In the genomic region with DNA sequence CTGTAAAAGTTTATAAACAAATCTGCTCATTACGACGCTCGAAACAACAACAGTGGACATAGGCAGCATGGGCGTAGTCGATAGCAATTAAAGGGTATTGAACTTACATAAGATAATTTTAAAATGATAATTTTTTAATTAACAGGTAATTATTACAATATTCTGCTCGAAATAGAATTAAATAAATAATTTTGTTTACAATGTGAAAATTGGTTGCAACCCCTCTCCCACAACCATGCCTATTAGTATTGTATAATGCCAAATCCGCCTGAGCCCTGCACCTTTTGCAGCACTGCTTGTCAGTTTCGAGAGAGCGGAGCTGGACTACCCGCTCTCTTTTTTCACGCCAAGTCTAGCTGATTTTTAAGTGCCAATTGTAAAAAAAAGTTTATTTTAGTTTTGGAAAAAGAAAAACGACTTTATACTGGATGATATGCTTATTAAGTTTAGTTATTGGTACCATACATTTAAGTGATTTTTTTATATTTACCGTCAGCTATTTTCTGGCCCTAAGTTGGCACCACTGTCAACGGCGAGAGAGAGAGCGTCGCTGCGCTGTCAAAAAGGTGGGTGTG, we compare ENCODE assay signal across 1 fruit fly cellular context.
TF ChIP-seq lines count a peak whose summit lies in the region.

A gene (minus strand): TSS at position 51 of the 575 bp plus-strand sequence.
A gene (plus strand): TSS at position 403 of the 575 bp plus-strand sequence.

TF ChIP-seq in whole organism, embryonic, 481 proteins besides CTCF, POLR2A, EP300 and RAD21 (continued from another document):
- TF ChIP-seq CG4820 (GFP tag; optimal IDR thresholded peaks at IDR 0.05; lab: Kevin White, UChicago) (peak; percentile 99), slou (GFP tag; optimal IDR thresholded peaks at IDR 0.05; lab: Kevin White, UChicago) (peak; percentile 100), ems (GFP tag; optimal IDR thresholded peaks at IDR 0.05; lab: Kevin White, UChicago) (peak; percentile 98), CG13624 (GFP tag; optimal IDR thresholded peaks at IDR 0.05; lab: Kevin White, UChicago) (peak; percentile 98), pros (GFP tag; optimal IDR thresholded peaks at IDR 0.05; lab: Kevin White, UChicago) (peak; percentile 82), CG1647 (GFP tag; optimal IDR thresholded peaks at IDR 0.05; lab: Kevin White, UChicago) (peak; percentile 98), CG17568 (GFP tag; optimal IDR thresholded peaks at IDR 0.05; lab: Kevin White, UChicago) (peak; percentile 99), lov (optimal IDR thresholded peaks at IDR 0.05; lab: Kevin White, UChicago) (no peak), lov (GFP tag; IDR thresholded peaks at IDR 0.05; lab: Robert Waterston, UW) (peak; percentile 99), E2f1 (GFP tag; IDR thresholded peaks at IDR 0.05; lab: Robert Waterston, UW) (peak; percentile 100), toy (GFP tag; IDR thresholded peaks at IDR 0.05; lab: Robert Waterston, UW) (peak; percentile 100), chif (GFP tag; optimal IDR thresholded peaks at IDR 0.05; lab: Kevin White, UChicago) (peak; percentile 97 to 98), NC2α (GFP tag; optimal IDR thresholded peaks at IDR 0.05; lab: Kevin White, UChicago) (peak; percentile 93), CG34422 (GFP tag; IDR thresholded peaks at IDR 0.05; lab: Robert Waterston, UW) (peak; percentile 100), CG13424 (tag; optimal IDR thresholded peaks at IDR 0.05; lab: Kevin White, UChicago) (peak; percentile 100), CG33213 (GFP tag; optimal IDR thresholded peaks at IDR 0.05; lab: Kevin White, UChicago) (peak; percentile 95), Tbp (GFP tag; optimal IDR thresholded peaks at IDR 0.05; lab: Kevin White, UChicago) (peak; percentile 77), CG10654 (GFP tag; optimal IDR thresholded peaks at IDR 0.05; lab: Kevin White, UChicago) (peak; percentile 100), CG14050 (GFP tag; IDR thresholded peaks at IDR 0.05; lab: Robert Waterston, UW) (peak; percentile 99)
